Worm (Caenorhabditis elegans) whole organism, L2 larva: ENCODE data around the gene rpl-12.

Experiments
- ama-1 ChIP-seq: fragments of 150-350 bp; optimal IDR thresholded peaks from 2 replicates; lab custom pipeline; 2018; ENCODE audit warnings: inconsistent platforms
- lin-39 ChIP-seq: fragments of 150-350 bp; optimal IDR thresholded peaks from 2 replicates; lab custom pipeline; 2014; ENCODE audit warnings: missing biosample characterization, missing genetic modification reagents, missing genetic modification characterization
- zag-1 ChIP-seq: fragments of 150-350 bp; optimal IDR thresholded peaks from 2 replicates; lab custom pipeline; 2014; ENCODE audit warnings: missing biosample characterization, missing genetic modification characterization

DNA sequence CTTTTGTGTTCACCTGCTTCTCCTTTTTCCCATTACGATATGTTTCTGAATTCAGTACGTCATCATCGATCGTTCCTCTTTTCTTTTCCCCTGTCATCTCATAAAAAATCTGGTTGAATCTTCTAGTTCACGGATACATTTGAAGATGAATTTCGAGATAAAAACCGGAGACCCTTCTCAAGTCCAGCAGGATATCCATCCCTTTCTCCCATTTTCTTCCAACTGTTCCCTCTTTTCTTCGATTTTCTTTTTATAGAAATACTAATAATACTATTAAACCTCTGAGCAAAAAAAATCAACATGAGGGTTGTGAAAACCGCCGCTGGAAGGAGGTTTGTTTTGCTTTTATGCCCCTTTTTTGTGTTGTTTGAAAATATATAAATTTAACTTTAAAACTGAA is 15.4 kb upstream of the rpl-12 start, which contains the start of gene bus-12:
- no peak for TF ChIP-seq ama-1 (lab: Kevin White, UChicago)
- TF ChIP-seq zag-1: no peak
- TF ChIP-seq lin-39 (tag; lab: Kevin White, UChicago): no peak
